Worm (Caenorhabditis elegans) whole organism, early embryonic: ENCODE results near the gene twk-40.
A peak's percentile ranks its signal among the peaks of the same experiment; 100 is the strongest.

ENCODE experiments used
- B0310.2 ChIP-seq: sonication (generic microtip); optimal IDR thresholded peaks from 2 replicates; lab custom pipeline; 2016; ENCODE audit warnings: mild to moderate bottlenecking, missing genetic modification characterization, missing compliant biosample characterization
- F13C5.2 ChIP-seq: sonication (generic microtip); optimal IDR thresholded peaks from 2 replicates; lab custom pipeline; 2017; ENCODE audit warnings: mild to moderate bottlenecking, missing genetic modification characterization, inconsistent platforms, missing compliant biosample characterization
- aly-1 ChIP-seq: sonication (generic microtip); optimal IDR thresholded peaks from 2 replicates; lab custom pipeline; 2016; ENCODE audit warnings: missing genetic modification characterization, missing compliant biosample characterization
- ama-1 ChIP-seq: fragments of 150-350 bp; optimal IDR thresholded peaks from 2 replicates; lab custom pipeline; 2014
- ceh-13 ChIP-seq: fragments of 200-800 bp; sonication (Bioruptor generic); optimal IDR thresholded peaks from 2 replicates; lab custom pipeline; 2018; ENCODE audit warnings: mild to moderate bottlenecking, missing genetic modification characterization, missing compliant biosample characterization
- ceh-36 ChIP-seq: sonication (generic microtip); optimal IDR thresholded peaks from 2 replicates; lab custom pipeline; 2016; ENCODE audit warnings: missing genetic modification characterization, inconsistent platforms, missing compliant biosample characterization
- ets-7 ChIP-seq: sonication (generic microtip); optimal IDR thresholded peaks from 2 replicates; lab custom pipeline; 2016; ENCODE audit warnings: missing genotype, missing genetic modification characterization, missing compliant biosample characterization
- flt-1 ChIP-seq: fragments of 200-800 bp; sonication (Bioruptor generic); IDR thresholded peaks from 2 replicates; pipeline ENCODE4 v1.3.6; 2022; ENCODE audit warnings: missing genetic modification characterization, missing compliant biosample characterization
- hmbx-1 ChIP-seq: sonication (generic microtip); optimal IDR thresholded peaks from 2 replicates; lab custom pipeline; 2016; ENCODE audit warnings: mild to moderate bottlenecking, missing genetic modification characterization, missing compliant biosample characterization
- hmg-4 ChIP-seq: fragments of 200-800 bp; sonication (Bioruptor generic); optimal IDR thresholded peaks from 2 replicates; lab custom pipeline; 2018; ENCODE audit warnings: mild to moderate bottlenecking, missing genetic modification characterization, missing compliant biosample characterization
- hnd-1 ChIP-seq: sonication (generic microtip); optimal IDR thresholded peaks from 2 replicates; lab custom pipeline; 2016; ENCODE audit warnings: missing genetic modification characterization, missing compliant biosample characterization
- pes-1 ChIP-seq: fragments of 200-800 bp; sonication (Bioruptor generic); IDR thresholded peaks from 2 replicates; pipeline ENCODE4 v1.3.6; 2022; ENCODE audit warnings: missing genetic modification reagents, missing genetic modification characterization, missing compliant biosample characterization
- scrt-1 ChIP-seq: fragments of 200-800 bp; sonication (Bioruptor generic); IDR thresholded peaks from 2 replicates; pipeline ENCODE4 v1.3.6; 2022; ENCODE audit warnings: missing genetic modification characterization, missing compliant biosample characterization
- sea-1 ChIP-seq: fragments of 200-800 bp; sonication (Bioruptor generic); conservative IDR thresholded peaks from 2 replicates; pipeline ENCODE4 v1.3.6; 2022; ENCODE audit warnings: missing genetic modification characterization, missing compliant biosample characterization
- tbx-11 ChIP-seq: fragments of 200-800 bp; sonication (Bioruptor generic); IDR thresholded peaks from 2 replicates; pipeline ENCODE4 v1.3.6; 2022; ENCODE audit warnings: missing genetic modification characterization, missing compliant biosample characterization
- tbx-37 ChIP-seq: fragments of 200-800 bp; sonication (Bioruptor generic); conservative IDR thresholded peaks from 2 replicates; pipeline ENCODE4 v1.3.6; 2022; ENCODE audit warnings: missing genetic modification reagents, missing genetic modification characterization, missing compliant biosample characterization
- tra-4 ChIP-seq: sonication (generic microtip); optimal IDR thresholded peaks from 2 replicates; lab custom pipeline; 2017; ENCODE audit warnings: missing genetic modification characterization, missing compliant biosample characterization

twk-40 gene

DNA sequence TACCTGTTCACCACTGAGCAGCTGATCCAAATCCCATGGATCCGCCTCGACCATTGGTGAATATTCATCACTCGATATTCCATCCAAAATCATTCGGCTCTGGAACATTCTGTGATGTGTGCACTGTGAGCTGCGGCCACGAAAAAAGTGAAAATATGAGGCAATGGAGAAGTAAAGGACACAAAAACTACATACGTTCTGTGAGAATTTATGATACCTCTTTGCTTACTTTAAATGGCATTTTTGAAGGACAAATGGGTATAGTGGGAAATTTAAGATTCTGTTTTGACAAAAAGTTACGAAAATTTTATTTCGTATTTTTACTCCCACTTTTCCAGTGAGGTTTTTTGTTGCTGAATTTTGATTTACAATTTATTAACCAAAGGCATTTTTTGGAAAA is at the start of gene twk-40:
Gene twk-40, minus strand, starts transcription at position 101 of the 400 bp plus-strand sequence.
- no peak for TF ChIP-seq scrt-1
- TF ChIP-seq B0310.2 (tag; lab: Kevin White, UChicago): no peak
- no peak for TF ChIP-seq flt-1 (GFP tag; lab: Robert Waterston, UW)
- no peak for TF ChIP-seq tbx-11 (GFP tag; lab: Robert Waterston, UW)
- TF ChIP-seq ceh-36 (tag; lab: Kevin White, UChicago): no peak
- TF ChIP-seq sea-1: no peak
- no peak for TF ChIP-seq F13C5.2 (tag; lab: Kevin White, UChicago)
- no peak for TF ChIP-seq ceh-13 (GFP tag; lab: Kevin White, UChicago)
- TF ChIP-seq aly-1 (tag; lab: Kevin White, UChicago): no peak
- TF ChIP-seq ama-1 (lab: Kevin White, UChicago): no peak
- no peak for TF ChIP-seq tbx-37 (GFP tag; lab: Robert Waterston, UW)
- no peak for TF ChIP-seq hmbx-1
- TF ChIP-seq ets-7: no peak
- no peak for TF ChIP-seq pes-1 (GFP tag; lab: Robert Waterston, UW)
- no peak for TF ChIP-seq tra-4 (tag; lab: Kevin White, UChicago)
- no peak for TF ChIP-seq hmg-4 (GFP tag; lab: Kevin White, UChicago)
- TF ChIP-seq hnd-1 (tag; lab: Kevin White, UChicago): no peak

DNA sequence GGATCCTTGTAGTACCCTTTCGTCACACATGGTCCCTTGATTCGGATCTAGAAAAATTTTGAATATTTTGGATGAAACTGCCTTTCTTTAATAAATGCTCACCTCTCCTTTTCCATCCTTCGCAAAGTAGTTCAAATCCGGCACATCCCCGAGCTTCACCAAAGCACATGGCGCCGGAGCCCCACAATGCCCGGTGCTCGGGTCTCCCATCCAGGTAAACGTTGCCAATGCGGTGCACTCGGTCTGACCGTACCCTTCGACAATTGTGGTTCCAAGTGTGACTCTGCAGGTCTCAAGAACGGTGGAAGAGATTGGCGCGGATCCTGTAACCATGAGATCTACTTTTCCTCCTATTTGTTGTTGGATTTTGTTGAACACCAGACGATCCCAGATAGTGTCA is 48.5 kb upstream of the twk-40 start:
- TF ChIP-seq ceh-13 (GFP tag; lab: Kevin White, UChicago) (no peak), ets-7 (no peak), F13C5.2 (tag; lab: Kevin White, UChicago) (no peak), scrt-1 (no peak), pes-1 (GFP tag; lab: Robert Waterston, UW) (no peak), tbx-37 (GFP tag; lab: Robert Waterston, UW) (no peak), ceh-36 (tag; lab: Kevin White, UChicago) (no peak), ama-1 (lab: Kevin White, UChicago) (no peak), tbx-11 (GFP tag; lab: Robert Waterston, UW) (no peak), sea-1 (no peak), tra-4 (tag; lab: Kevin White, UChicago) (no peak), flt-1 (GFP tag; lab: Robert Waterston, UW) (no peak), hmg-4 (GFP tag; lab: Kevin White, UChicago) (no peak), hnd-1 (tag; lab: Kevin White, UChicago) (no peak), aly-1 (tag; lab: Kevin White, UChicago) (no peak), B0310.2 (tag; lab: Kevin White, UChicago) (no peak)

DNA sequence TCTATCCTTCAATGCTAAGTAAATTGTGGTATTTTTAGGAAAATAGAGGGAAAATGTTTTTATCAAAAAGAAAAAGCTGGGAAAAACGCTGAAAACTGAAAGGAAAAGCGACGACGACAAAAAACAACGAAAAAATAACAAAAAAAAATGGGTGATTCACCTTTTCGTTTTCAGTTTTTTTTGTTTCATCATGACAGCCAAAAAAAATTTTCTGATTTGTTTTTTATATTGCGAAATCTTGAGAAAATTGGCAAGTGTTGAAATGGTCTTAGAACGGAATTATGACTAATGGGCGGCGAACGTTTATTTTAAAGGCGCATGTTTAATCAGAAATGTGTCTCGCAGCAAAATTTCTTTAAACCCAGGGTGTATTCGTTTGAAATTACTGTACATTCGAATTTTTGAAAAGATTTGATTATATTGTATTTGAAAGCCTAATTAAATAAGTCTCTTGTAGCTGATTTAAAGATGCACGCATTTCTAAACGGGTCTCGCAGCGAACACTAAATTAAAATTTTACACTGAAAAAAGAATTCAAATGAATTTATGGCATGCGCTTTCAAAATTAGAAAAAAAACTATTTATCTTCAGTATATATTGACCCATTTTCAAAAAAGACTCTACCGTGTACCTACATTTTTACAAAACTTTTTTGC is 43.6 kb upstream of the twk-40 start:
- TF ChIP-seq pes-1 (GFP tag; lab: Robert Waterston, UW): no peak
- TF ChIP-seq ama-1 (lab: Kevin White, UChicago): no peak
- no peak for TF ChIP-seq aly-1 (tag; lab: Kevin White, UChicago)
- no peak for TF ChIP-seq ets-7
- TF ChIP-seq sea-1: no peak
- TF ChIP-seq hnd-1 (tag; lab: Kevin White, UChicago): no peak
- no peak for TF ChIP-seq F13C5.2 (tag; lab: Kevin White, UChicago)
- TF ChIP-seq ceh-13 (GFP tag; lab: Kevin White, UChicago): no peak
- TF ChIP-seq hmg-4 (GFP tag; lab: Kevin White, UChicago): no peak
- no peak for TF ChIP-seq ceh-36 (tag; lab: Kevin White, UChicago)
- TF ChIP-seq tbx-37 (GFP tag; lab: Robert Waterston, UW): no peak
- TF ChIP-seq tbx-11 (GFP tag; lab: Robert Waterston, UW): no peak
- no peak for TF ChIP-seq B0310.2 (tag; lab: Kevin White, UChicago)
- TF ChIP-seq flt-1 (GFP tag; lab: Robert Waterston, UW): no peak
- TF ChIP-seq scrt-1: no peak

DNA sequence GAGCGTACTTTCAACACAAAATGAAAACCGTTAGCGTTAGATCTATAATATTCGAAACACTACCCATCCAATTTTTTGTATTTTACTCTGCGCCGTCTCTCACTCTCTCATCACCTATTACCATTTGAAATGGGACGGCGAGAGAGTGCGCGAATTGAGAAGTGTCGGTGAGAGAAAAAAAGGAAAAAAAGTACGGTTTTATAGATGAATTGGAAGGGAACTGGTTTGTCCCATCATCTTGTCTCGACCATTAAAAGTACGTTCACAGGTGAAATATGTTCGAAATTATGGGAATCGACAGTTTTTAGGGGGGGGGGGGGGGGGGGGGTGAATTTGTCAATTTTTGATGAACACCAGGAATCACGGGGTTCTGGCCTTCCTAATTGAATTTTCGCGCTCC is 42.4 kb upstream of the twk-40 start:
- TF ChIP-seq ets-7 (no peak), hmg-4 (GFP tag; lab: Kevin White, UChicago) (no peak), hmbx-1 (no peak), F13C5.2 (tag; lab: Kevin White, UChicago) (no peak), hnd-1 (tag; lab: Kevin White, UChicago) (no peak)

DNA sequence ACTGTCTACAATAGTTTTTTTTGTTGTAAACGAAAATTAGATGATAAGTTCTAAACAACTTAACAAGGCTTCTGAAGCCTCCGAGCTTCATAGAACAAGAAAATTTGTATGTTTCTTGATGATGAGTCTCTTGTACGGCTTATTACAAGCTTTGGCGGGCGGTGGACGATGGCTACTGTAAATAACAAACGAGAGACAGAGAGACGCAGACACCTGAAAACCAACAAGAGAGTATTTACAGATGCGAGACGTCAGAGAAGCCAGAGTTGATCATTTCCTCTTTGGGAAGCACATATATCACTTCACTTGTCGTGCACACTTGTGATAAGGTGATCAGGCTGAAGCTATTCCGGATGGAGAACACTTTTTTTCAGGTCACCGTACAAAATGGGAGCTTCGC is 38.6 kb upstream of the twk-40 start:
- TF ChIP-seq hmbx-1: no peak
- TF ChIP-seq scrt-1: no peak
- TF ChIP-seq ets-7: no peak
- TF ChIP-seq sea-1: no peak
- no peak for TF ChIP-seq tra-4 (tag; lab: Kevin White, UChicago)
- no peak for TF ChIP-seq hnd-1 (tag; lab: Kevin White, UChicago)
- TF ChIP-seq ceh-36 (tag; lab: Kevin White, UChicago): no peak
- no peak for TF ChIP-seq B0310.2 (tag; lab: Kevin White, UChicago)
- no peak for TF ChIP-seq aly-1 (tag; lab: Kevin White, UChicago)
- TF ChIP-seq tbx-37 (GFP tag; lab: Robert Waterston, UW): no peak
- TF ChIP-seq tbx-11 (GFP tag; lab: Robert Waterston, UW): no peak
- TF ChIP-seq ama-1 (lab: Kevin White, UChicago): no peak
- TF ChIP-seq pes-1 (GFP tag; lab: Robert Waterston, UW): no peak
- no peak for TF ChIP-seq flt-1 (GFP tag; lab: Robert Waterston, UW)
- TF ChIP-seq hmg-4 (GFP tag; lab: Kevin White, UChicago): no peak
- no peak for TF ChIP-seq ceh-13 (GFP tag; lab: Kevin White, UChicago)
- TF ChIP-seq F13C5.2 (tag; lab: Kevin White, UChicago): no peak

DNA sequence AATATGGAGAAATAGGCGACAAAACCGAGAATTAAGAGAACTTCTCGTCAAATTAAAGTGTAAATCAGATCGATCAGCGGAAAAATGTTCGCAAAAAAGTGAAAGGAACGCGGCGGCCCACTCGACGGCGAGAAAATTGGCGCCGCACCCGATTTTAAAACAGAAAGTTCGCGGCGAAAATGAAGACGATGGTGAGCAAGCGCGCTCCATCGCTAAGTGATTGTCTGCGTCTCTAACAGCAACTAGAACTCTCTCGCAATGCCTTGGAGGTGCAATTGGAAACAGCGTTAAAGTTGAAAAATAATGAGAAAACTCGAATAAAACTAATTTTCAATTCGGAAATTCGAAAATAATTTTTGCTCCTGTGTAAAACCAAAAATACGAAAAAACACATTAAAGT is 37.7 kb upstream of the twk-40 start:
- TF ChIP-seq pes-1 (GFP tag; lab: Robert Waterston, UW): 0 out of 2 replicates have a peak, but pooled peaks have one; percentile 2
- TF ChIP-seq tbx-11 (GFP tag; lab: Robert Waterston, UW): no peak
- no peak for TF ChIP-seq tra-4 (tag; lab: Kevin White, UChicago)
